Fruit fly (Drosophila melanogaster) whole organism, pupa: ENCODE data around the gene CG32436.

Experiments
- CG10348 ChIP-seq: fragments of 200-800 bp; sonication (Bioruptor generic); IDR thresholded peaks from 2 replicates; pipeline ENCODE4 v1.3.6; 2022; ENCODE audit warnings: missing biosample characterization, missing genetic modification characterization
- CG12605 ChIP-seq: fragments of 200-800 bp; sonication (Bioruptor generic); IDR thresholded peaks from 2 replicates; pipeline ENCODE4 v1.3.6; 2022; ENCODE audit warnings: missing biosample characterization, missing genetic modification characterization
- CG13204 ChIP-seq: fragments of 200-800 bp; sonication (Bioruptor generic); optimal IDR thresholded peaks from 2 replicates; lab custom pipeline; 2018; ENCODE audit warnings: missing biosample characterization, mild to moderate bottlenecking, missing genetic modification characterization, moderate library complexity
- CG14655 ChIP-seq: fragments of 200-800 bp; sonication (Bioruptor generic); optimal IDR thresholded peaks from 3 replicates; lab custom pipeline; 2017; ENCODE audit warnings: mild to moderate bottlenecking, missing biosample characterization, missing genetic modification reagents, missing genetic modification characterization
- CG15710 ChIP-seq: fragments of 200-800 bp; sonication (Bioruptor generic); optimal IDR thresholded peaks from 2 replicates; lab custom pipeline; 2018; ENCODE audit warnings: missing biosample characterization, mild to moderate bottlenecking, missing genetic modification characterization, moderate library complexity
- CG17806 ChIP-seq: fragments of 200-800 bp; sonication (Bioruptor generic); optimal IDR thresholded peaks from 2 replicates; lab custom pipeline; 2018; ENCODE audit warnings: missing biosample characterization, mild to moderate bottlenecking, missing genetic modification characterization, moderate library complexity
- CG32121 ChIP-seq: fragments of 200-800 bp; sonication (Bioruptor generic); IDR thresholded peaks from 2 replicates; pipeline ENCODE4 v1.3.6; 2022; ENCODE audit warnings: missing biosample characterization, missing genetic modification characterization
- CG34367 ChIP-seq: fragments of 200-800 bp; sonication (Bioruptor generic); optimal IDR thresholded peaks from 2 replicates; lab custom pipeline; 2018; ENCODE audit warnings: missing biosample characterization, mild to moderate bottlenecking, missing genetic modification characterization
- CG4496 ChIP-seq: fragments of 200-800 bp; sonication (Bioruptor generic); IDR thresholded peaks from 3 replicates; pipeline ENCODE4 v1.3.6; 2022; ENCODE audit warnings: missing biosample characterization, missing genetic modification characterization
- CG8159 ChIP-seq: fragments of 200-800 bp; sonication (Bioruptor generic); optimal IDR thresholded peaks from 3 replicates; lab custom pipeline; 2018; ENCODE audit warnings: missing biosample characterization, mild to moderate bottlenecking, missing genetic modification characterization, moderate library complexity
- CG8301 ChIP-seq: fragments of 200-800 bp; sonication (Bioruptor generic); optimal IDR thresholded peaks from 2 replicates; lab custom pipeline; 2018; ENCODE audit warnings: missing biosample characterization, mild to moderate bottlenecking, missing genetic modification characterization
- CG9948 ChIP-seq: fragments of 200-800 bp; sonication (Bioruptor generic); optimal IDR thresholded peaks from 2 replicates; lab custom pipeline; 2018; ENCODE audit warnings: missing biosample characterization, mild to moderate bottlenecking, missing genetic modification characterization, moderate library complexity
- D1 ChIP-seq: fragments of 200-800 bp; sonication (Bioruptor generic); optimal IDR thresholded peaks from 2 replicates; lab custom pipeline; 2018; ENCODE audit warnings: missing biosample characterization, mild to moderate bottlenecking, missing genetic modification characterization, moderate library complexity
- EcR ChIP-seq: fragments of 200-800 bp; sonication (Bioruptor generic); optimal IDR thresholded peaks from 3 replicates; lab custom pipeline; 2019; ENCODE audit warnings: missing biosample characterization, missing genetic modification characterization, mild to moderate bottlenecking, moderate library complexity, missing genetic modification reagents
- Ets98B ChIP-seq: fragments of 200-800 bp; sonication (Bioruptor generic); IDR thresholded peaks from 2 replicates; pipeline ENCODE4 v1.3.6; 2022; ENCODE audit warnings: missing biosample characterization, missing genetic modification characterization
- Pif1A ChIP-seq: fragments of 200-800 bp; sonication (Bioruptor generic); optimal IDR thresholded peaks from 3 replicates; lab custom pipeline; 2016; ENCODE audit warnings: missing biosample characterization, missing genetic modification characterization
- Pif1B ChIP-seq: fragments of 200-800 bp; sonication (Bioruptor generic); optimal IDR thresholded peaks from 3 replicates; lab custom pipeline; 2016; ENCODE audit warnings: missing biosample characterization, missing genetic modification characterization
- Snoo ChIP-seq: fragments of 200-800 bp; sonication (Bioruptor generic); optimal IDR thresholded peaks from 3 replicates; lab custom pipeline; 2017; ENCODE audit warnings: missing biosample characterization, mild to moderate bottlenecking, missing genetic modification characterization, inconsistent platforms
- fd96Ca ChIP-seq: fragments of 200-800 bp; sonication (Bioruptor generic); IDR thresholded peaks from 3 replicates; pipeline ENCODE4 v1.3.6; 2022; ENCODE audit warnings: missing biosample characterization, missing genetic modification characterization
- gl ChIP-seq: fragments of 200-800 bp; sonication (Bioruptor generic); optimal IDR thresholded peaks from 2 replicates; lab custom pipeline; 2018; ENCODE audit warnings: missing biosample characterization, mild to moderate bottlenecking, missing genetic modification characterization
- rn ChIP-seq: fragments of 200-800 bp; sonication (Bioruptor generic); IDR thresholded peaks from 2 replicates; pipeline ENCODE4 v1.3.6; 2022; ENCODE audit warnings: missing biosample characterization, missing genetic modification characterization

The CG32436 gene

DNA sequence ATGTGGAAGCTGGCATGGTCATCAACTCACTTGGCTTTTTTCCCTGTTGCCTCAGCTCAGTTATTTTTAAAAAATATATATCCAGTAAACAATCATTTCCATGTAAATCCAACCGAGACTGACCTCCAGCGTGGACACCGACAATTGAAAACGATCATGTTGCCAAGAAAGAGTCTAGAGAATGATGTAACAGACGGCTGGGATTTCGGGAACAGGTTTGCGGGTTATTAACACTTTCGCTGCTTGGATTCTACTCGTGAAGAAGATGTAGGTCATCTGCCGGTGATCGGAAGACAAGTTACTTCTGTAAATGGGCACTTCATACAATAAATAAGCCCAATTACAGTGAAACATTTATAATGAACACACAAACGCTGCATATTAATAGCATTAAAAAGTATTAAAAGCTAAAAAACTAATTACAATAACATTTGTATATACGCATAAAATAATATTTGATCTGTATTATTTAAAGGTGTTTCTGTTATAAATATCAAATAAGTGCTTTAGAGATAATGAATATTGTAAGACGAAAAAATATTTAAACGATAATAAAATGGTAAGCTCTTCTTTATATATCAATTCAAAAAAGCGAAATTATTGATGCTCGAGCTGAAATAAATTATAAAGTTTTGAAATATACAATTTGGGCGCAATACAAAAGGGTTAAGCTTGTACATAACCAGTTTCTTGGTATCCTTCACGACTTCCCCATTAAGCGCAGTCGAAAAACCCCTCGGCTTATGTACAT is 41.9 kb upstream of the CG32436 start:
- TF ChIP-seq EcR (GFP tag; lab: Kevin White, UChicago), result peak; percentile 91
- peak; percentile 67 for TF ChIP-seq CG8159 (tag; lab: Kevin White, UChicago)
- TF ChIP-seq CG15710, result peak; percentile 51
- TF ChIP-seq CG9948 (tag; lab: Kevin White, UChicago), result peak; percentile 8
- no peak for TF ChIP-seq CG32121

- TF ChIP-seq CG12605 (GFP tag; lab: Robert Waterston, UW), result no peak
- peak; percentile 96 for TF ChIP-seq EcR (GFP tag; lab: Kevin White, UChicago)
- TF ChIP-seq CG13204, result peak; percentile 9
- TF ChIP-seq, all 21 proteins: peak for 2
Observed at dm6 chr3L:21302493-21302892, 41.3 kb upstream of the CG32436 start.

DNA sequence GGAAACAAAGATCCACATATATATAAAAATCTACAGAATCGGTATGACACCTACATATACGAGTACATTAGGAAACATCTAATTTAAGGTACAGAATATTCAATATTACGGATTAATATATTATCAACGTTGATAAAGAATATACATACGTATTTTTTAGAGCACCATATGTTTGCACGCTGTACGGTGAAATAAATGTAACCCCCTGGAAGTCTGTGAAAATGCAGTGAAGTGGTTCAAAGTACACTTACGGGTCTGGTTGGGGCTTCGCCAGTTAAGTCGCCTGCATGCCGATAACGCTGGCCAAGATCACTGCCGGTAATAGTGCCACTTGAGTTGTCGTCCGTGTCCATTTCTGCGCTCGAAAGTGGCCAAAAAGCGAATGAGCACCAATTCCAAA is 40.2 kb upstream of the CG32436 start:
- no peak for TF ChIP-seq Ets98B (GFP tag; lab: Robert Waterston, UW)
- TF ChIP-seq CG32121, result no peak
- no peak for TF ChIP-seq CG12605 (GFP tag; lab: Robert Waterston, UW)
- no peak for TF ChIP-seq CG4496 (GFP tag; lab: Robert Waterston, UW)
- TF ChIP-seq D1, result no peak
- no peak for TF ChIP-seq Snoo
- TF ChIP-seq CG10348, result no peak
- TF ChIP-seq Pif1A (GFP tag; lab: Kevin White, UChicago), result no peak
- no peak for TF ChIP-seq CG8159 (tag; lab: Kevin White, UChicago)

DNA sequence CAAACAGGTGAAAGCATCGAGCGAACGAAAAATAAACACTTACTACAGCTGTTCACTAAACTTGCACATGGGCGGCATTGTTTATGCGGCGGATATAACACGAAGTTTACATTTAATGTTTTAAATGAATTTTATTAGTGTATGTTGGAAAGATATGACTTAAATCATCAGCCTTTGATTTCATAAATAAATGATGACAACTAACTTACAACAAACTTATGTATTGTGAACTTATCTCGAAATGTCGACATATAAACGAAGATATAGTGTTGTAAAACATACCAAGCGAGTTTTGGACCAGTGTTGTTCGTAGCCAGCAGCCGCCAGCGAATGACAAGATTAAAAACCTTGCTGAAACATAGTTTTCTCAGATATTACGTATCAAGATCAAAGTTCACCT is 39.4 kb upstream of the CG32436 start, which contains the start of the genes CG11309 and CG7632:
TSS of gene CG11309 (minus strand) at position 259 of the 400 bp plus-strand sequence.
TSS of gene CG7632 (plus strand) at position 298 of the 400 bp plus-strand sequence.
- TF ChIP-seq rn (GFP tag; lab: Robert Waterston, UW) (peak; percentile 96), CG14655 (peak; percentile 99), CG32121 (peak; percentile 99), CG34367 (tag; lab: Kevin White, UChicago) (peak; percentile 100), Pif1B (GFP tag; lab: Kevin White, UChicago) (peak; percentile 99), fd96Ca (GFP tag; lab: Robert Waterston, UW) (peak; percentile 97), CG8301 (tag; lab: Kevin White, UChicago) (peak; percentile 99), CG13204 (peak; percentile 99), EcR (GFP tag; lab: Kevin White, UChicago) (peak; percentile 87), Snoo (peak; percentile 99), D1 (peak; percentile 99), CG9948 (tag; lab: Kevin White, UChicago) (peak; percentile 99), CG4496 (GFP tag; lab: Robert Waterston, UW) (peak; percentile 99), CG10348 (peak; percentile 71; the same call in 1 of the 2 replicates), CG15710 (peak; percentile 100), gl (peak; percentile 99), CG17806 (peak; percentile 100), Ets98B (GFP tag; lab: Robert Waterston, UW) (peak; percentile 99), Pif1A (GFP tag; lab: Kevin White, UChicago) (peak; percentile 100), CG8159 (tag; lab: Kevin White, UChicago) (peak; percentile 100), CG12605 (GFP tag; lab: Robert Waterston, UW) (peak; percentile 100)

- TF ChIP-seq Pif1A (GFP tag; lab: Kevin White, UChicago) (no peak), CG17806 (no peak), CG8159 (tag; lab: Kevin White, UChicago) (peak; percentile 1), D1 (peak; percentile 66)
Observed at dm6 chr3L:21317416-21318259, 26.2 kb upstream of the CG32436 start, which contains the start of gene Pc. Pc (minus strand) TSS chr3L:21318020.

dm6 chr3L:21318474-21318873 is 25.4 kb upstream of the CG32436 start, which contains the start of gene Rab26:
Rab26 (plus strand) TSS chr3L:21318774.
- TF ChIP-seq CG12605 (GFP tag; lab: Robert Waterston, UW) (no peak), gl (no peak), rn (GFP tag; lab: Robert Waterston, UW) (no peak), CG8159 (tag; lab: Kevin White, UChicago) (no peak), CG17806 (no peak), CG32121 (no peak), Snoo (no peak), CG15710 (no peak), fd96Ca (GFP tag; lab: Robert Waterston, UW) (no peak), CG4496 (GFP tag; lab: Robert Waterston, UW) (no peak), CG13204 (no peak), CG9948 (tag; lab: Kevin White, UChicago) (no peak), CG34367 (tag; lab: Kevin White, UChicago) (no peak), CG14655 (no peak), CG10348 (no peak), Ets98B (GFP tag; lab: Robert Waterston, UW) (no peak), D1 (no peak), Pif1B (GFP tag; lab: Kevin White, UChicago) (no peak), CG8301 (tag; lab: Kevin White, UChicago) (no peak)
